Fruit fly (Drosophila melanogaster): Measurements from ENCODE around the gene Or22a.

Gene Or22a

DNA sequence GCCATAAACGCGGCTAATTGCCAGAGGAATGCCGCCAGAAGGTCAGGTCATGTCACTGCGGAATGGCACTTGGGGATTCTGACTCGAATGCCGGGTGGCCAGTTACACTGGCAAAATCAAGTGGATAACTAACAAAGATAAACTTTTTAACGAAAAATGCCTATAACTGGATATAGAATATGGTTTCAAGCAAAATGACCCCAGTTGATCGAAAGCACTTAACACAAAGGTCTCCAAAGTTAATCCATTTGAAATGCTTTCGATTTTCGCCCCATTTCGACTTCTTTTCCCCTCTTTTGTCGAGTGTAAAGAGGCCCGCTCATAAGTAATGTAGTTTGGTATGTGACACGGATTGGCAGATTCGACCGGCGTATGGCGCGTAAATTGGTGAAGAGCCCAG lies 48.3 kb downstream of the Or22a start (continued):
- 0 out of 2 replicates have a peak, but pooled peaks have one; percentile 29 for TF ChIP-seq Xrp1 (GFP tag; IDR thresholded peaks at IDR 0.05)
- peak; percentile 43 for TF ChIP-seq Sox102F (GFP tag; optimal IDR thresholded peaks at IDR 0.05)
- peak; percentile 17 for TF ChIP-seq Hmr (GFP tag; optimal IDR thresholded peaks at IDR 0.05)
